Worm (Caenorhabditis elegans) whole organism, L4 larva: ENCODE measurements around the gene srx-3.

Experiments used
- F26F4.8 ChIP-seq: fragments of 200-800 bp; sonication (Bioruptor generic); conservative IDR thresholded peaks from 2 replicates; pipeline ENCODE4 v1.3.6; 2022; ENCODE audit warnings: missing genetic modification characterization, missing compliant biosample characterization
- R02D3.7 ChIP-seq: fragments of 150-350 bp; sonication (generic microtip); optimal IDR thresholded peaks from 3 replicates; lab custom pipeline; 2014; ENCODE audit warnings: missing biosample characterization, missing genetic modification characterization
- Y48G9A.11 ChIP-seq: fragments of 200-800 bp; sonication (Bioruptor generic); IDR thresholded peaks from 2 replicates; pipeline ENCODE4 v1.3.6; 2022; ENCODE audit warnings: missing genetic modification reagents, missing genetic modification characterization, missing compliant biosample characterization
- ZK337.2 ChIP-seq: fragments of 200-800 bp; sonication (Bioruptor generic); IDR thresholded peaks from 2 replicates; pipeline ENCODE4 v1.3.6; 2022; ENCODE audit warnings: missing genetic modification reagents, missing genetic modification characterization, missing compliant biosample characterization
- aha-1 ChIP-seq: fragments of 150-350 bp; peaks from one replicate; lab custom pipeline; 2014; ENCODE audit warnings: missing biosample characterization, missing genetic modification characterization
- ceh-20 ChIP-seq: fragments of 200-800 bp; sonication (Bioruptor generic); IDR thresholded peaks from 2 replicates; pipeline ENCODE4 v1.3.6; 2022; ENCODE audit warnings: missing genetic modification reagents, missing genetic modification characterization, missing compliant biosample characterization
- ceh-28 ChIP-seq: fragments of 150-350 bp; optimal IDR thresholded peaks from 2 replicates; lab custom pipeline; 2014; ENCODE audit warnings: missing biosample characterization, missing genetic modification reagents, missing genetic modification characterization
- ceh-32 ChIP-seq: sonication (generic microtip); optimal IDR thresholded peaks from 2 replicates; lab custom pipeline; 2016; ENCODE audit warnings: mild to moderate bottlenecking, missing genetic modification characterization, missing compliant biosample characterization; ENCODE audit not compliant: poor library complexity
- ceh-44 ChIP-seq: fragments of 200-800 bp; sonication (Bioruptor generic); IDR thresholded peaks from 2 replicates; pipeline ENCODE4 v1.3.6; 2022; ENCODE audit warnings: missing genetic modification reagents, missing genetic modification characterization, missing compliant biosample characterization
- ceh-62 ChIP-seq: sonication (generic microtip); optimal IDR thresholded peaks from 2 replicates; lab custom pipeline; 2017; ENCODE audit warnings: missing biosample characterization, missing genetic modification characterization
- ceh-82 ChIP-seq: sonication (generic microtip); optimal IDR thresholded peaks from 2 replicates; lab custom pipeline; 2017; ENCODE audit warnings: missing biosample characterization, missing genetic modification characterization
- dmd-6 ChIP-seq: fragments of 200-800 bp; sonication (Bioruptor generic); IDR thresholded peaks from 2 replicates; pipeline ENCODE4 v1.3.6; 2022; ENCODE audit warnings: missing genetic modification reagents, missing genetic modification characterization, missing compliant biosample characterization
- dmd-9 ChIP-seq: fragments of 200-800 bp; sonication (Bioruptor generic); IDR thresholded peaks from 2 replicates; pipeline ENCODE4 v1.3.6; 2022; ENCODE audit warnings: missing genetic modification reagents, missing genetic modification characterization, missing compliant biosample characterization
- dpl-1 ChIP-seq: fragments of 150-350 bp; optimal IDR thresholded peaks from 2 replicates; lab custom pipeline; 2014; ENCODE audit warnings: missing biosample characterization, missing genetic modification reagents, missing genetic modification characterization
- egl-27 ChIP-seq: sonication (generic microtip); optimal IDR thresholded peaks from 3 replicates; lab custom pipeline; 2017; ENCODE audit warnings: missing biosample characterization, missing genetic modification reagents, missing genetic modification characterization
- fos-1 ChIP-seq: fragments of 150-350 bp; optimal IDR thresholded peaks from 2 replicates; lab custom pipeline; 2014; ENCODE audit warnings: missing biosample characterization, missing genetic modification characterization
- hlh-30 ChIP-seq: sonication (generic microtip); optimal IDR thresholded peaks from 2 replicates; lab custom pipeline; 2017; ENCODE audit warnings: antibody characterized with exemption, mild to moderate bottlenecking, missing genetic modification characterization, missing compliant biosample characterization; ENCODE audit not compliant: insufficient read depth
- jun-1 ChIP-seq: fragments of 150-350 bp; optimal IDR thresholded peaks from 2 replicates; lab custom pipeline; 2014; ENCODE audit warnings: missing biosample characterization, missing genetic modification reagents, missing genetic modification characterization
- lir-3 ChIP-seq: sonication (generic microtip); optimal IDR thresholded peaks from 2 replicates; lab custom pipeline; 2016; ENCODE audit warnings: mild to moderate bottlenecking, missing genetic modification characterization, missing compliant biosample characterization
- mdl-1 ChIP-seq, 2 experiments: fragments of 150-350 bp in 1 of 2; sonication (generic microtip) in 1 of 2; optimal IDR thresholded peaks; 2 replicates each; lab custom pipeline; 2014 to 2017; ENCODE audit warnings: missing biosample characterization in 2 of 2, missing genetic modification characterization in 2 of 2
- mdt-29 ChIP-seq: fragments of 200-800 bp; sonication (Bioruptor generic); IDR thresholded peaks from 2 replicates; pipeline ENCODE4 v1.3.6; 2022; ENCODE audit warnings: missing genetic modification reagents, missing genetic modification characterization, missing compliant biosample characterization
- mes-2 ChIP-seq: sonication (generic microtip); optimal IDR thresholded peaks from 2 replicates; lab custom pipeline; 2016; ENCODE audit warnings: missing genotype, mild to moderate bottlenecking, missing genetic modification characterization, missing compliant biosample characterization; ENCODE audit not compliant: poor library complexity, severe bottlenecking
- nhr-111 ChIP-seq: fragments of 200-800 bp; sonication (Bioruptor generic); optimal IDR thresholded peaks from 2 replicates; lab custom pipeline; 2018; ENCODE audit warnings: mild to moderate bottlenecking, missing genetic modification characterization, missing compliant biosample characterization
- nhr-42 ChIP-seq: fragments of 200-800 bp; sonication (Bioruptor generic); IDR thresholded peaks from 2 replicates; pipeline ENCODE4 v1.3.6; 2022; ENCODE audit warnings: missing genetic modification characterization, missing compliant biosample characterization
- nhr-76 ChIP-seq: fragments of 150-350 bp; optimal IDR thresholded peaks from 2 replicates; lab custom pipeline; 2014; ENCODE audit warnings: missing biosample characterization, missing genetic modification characterization
- nhr-77 ChIP-seq: fragments of 150-350 bp; optimal IDR thresholded peaks from 2 replicates; lab custom pipeline; 2014; ENCODE audit warnings: missing biosample characterization, missing genetic modification characterization
- snpc-1.2 ChIP-seq: fragments of 200-800 bp; sonication (Bioruptor generic); IDR thresholded peaks from 2 replicates; pipeline ENCODE4 v1.3.6; 2022; ENCODE audit warnings: missing genetic modification reagents, missing genetic modification characterization, missing compliant biosample characterization
- unc-62 ChIP-seq, 3 experiments: fragments of 150-350 bp in 1 of 3; sonication (generic microtip); optimal IDR thresholded peaks in 2 of 3; peaks in 1 of 3; 1 replicate in 1 of 3; 2 replicates in 2 of 3; lab custom pipeline; 2014 to 2017; ENCODE audit warnings: missing biosample characterization in 3 of 3, missing genetic modification characterization in 3 of 3, missing genetic modification reagents in 3 of 3, missing genotype in 1 of 3
- vab-7 ChIP-seq: fragments of 200-800 bp; sonication (Bioruptor generic); IDR thresholded peaks from 2 replicates; pipeline ENCODE4 v1.3.6; 2022; ENCODE audit warnings: missing genetic modification reagents, missing genetic modification characterization, missing compliant biosample characterization
- zfp-3 ChIP-seq: fragments of 200-800 bp; sonication (Bioruptor generic); conservative IDR thresholded peaks from 2 replicates; pipeline ENCODE4 v1.3.6; 2022; ENCODE audit warnings: missing genetic modification reagents, missing genetic modification characterization, missing compliant biosample characterization
- zip-2 ChIP-seq: fragments of 150-350 bp; optimal IDR thresholded peaks from 2 replicates; lab custom pipeline; 2014; ENCODE audit warnings: missing biosample characterization, missing genetic modification characterization
- ztf-7 ChIP-seq: fragments of 150-350 bp; optimal IDR thresholded peaks from 2 replicates; lab custom pipeline; 2014; ENCODE audit warnings: missing biosample characterization, missing genetic modification characterization

srx-3 gene

DNA sequence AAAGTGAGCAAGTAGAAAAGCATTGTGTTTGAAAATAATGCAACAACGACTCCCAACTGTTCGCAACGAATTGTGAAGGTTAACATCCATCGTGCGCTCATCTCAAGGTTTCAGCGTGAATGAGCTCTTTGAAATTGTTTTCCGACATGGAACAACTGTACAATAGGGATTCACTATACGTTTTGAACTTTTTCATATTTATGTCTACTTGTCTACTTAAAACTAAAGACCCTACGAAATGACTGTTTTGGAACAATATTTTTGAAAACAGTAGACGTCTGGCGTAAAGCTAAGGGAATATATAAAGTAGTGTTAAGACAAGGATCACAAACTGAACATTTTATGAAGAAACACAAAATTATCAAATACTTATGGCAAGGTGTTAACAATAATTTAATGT is 21.7 kb upstream of the srx-3 start, which contains the start of gene str-86:
Gene str-86 (minus strand): TSS at position 101 of the 400 bp plus-strand sequence.
- TF ChIP-seq ceh-44 (GFP tag; lab: Robert Waterston, UW) (no peak), mdl-1 (tag; optimal IDR thresholded peaks at IDR 0.05; lab: Kevin White, UChicago) (no peak)

- TF ChIP-seq nhr-111 (no peak), hlh-30 (tag; lab: Kevin White, UChicago) (no peak), unc-62 (GFP tag; optimal IDR thresholded peaks at IDR 0.05 in 1 of 2; lab: Kevin White, UChicago) (peak in 1 of 2 experiments; percentile 3), unc-62 (tag; optimal IDR thresholded peaks at IDR 0.05; lab: Kevin White, UChicago) (no peak)
Measured at ce11 chrV:8984783-8985182, 20.6 kb upstream of the srx-3 start.

ce11 chrV:8985740-8986139 is 19.6 kb upstream of the srx-3 start, which contains the start of gene str-85:
TSS of gene str-85 (minus strand) at chrV:8985840.
- TF ChIP-seq snpc-1.2 (no peak), mdt-29 (GFP tag; lab: Robert Waterston, UW) (no peak), zip-2 (tag; lab: Kevin White, UChicago) (no peak), nhr-77 (no peak), zfp-3 (GFP tag; lab: Robert Waterston, UW) (no peak), nhr-42 (GFP tag; lab: Robert Waterston, UW) (no peak), ceh-28 (tag; lab: Kevin White, UChicago) (no peak), ztf-7 (no peak), R02D3.7 (tag; lab: Kevin White, UChicago) (no peak), ceh-82 (tag; lab: Kevin White, UChicago) (no peak), lir-3 (tag; lab: Kevin White, UChicago) (no peak), mes-2 (tag; lab: Kevin White, UChicago) (no peak), ceh-62 (tag; lab: Kevin White, UChicago) (no peak), dmd-9 (no peak), mdl-1 (tag; optimal IDR thresholded peaks at IDR 0.05; lab: Kevin White, UChicago) (no peak), egl-27 (tag; lab: Kevin White, UChicago) (no peak), dmd-6 (GFP tag; lab: Robert Waterston, UW) (no peak)

DNA sequence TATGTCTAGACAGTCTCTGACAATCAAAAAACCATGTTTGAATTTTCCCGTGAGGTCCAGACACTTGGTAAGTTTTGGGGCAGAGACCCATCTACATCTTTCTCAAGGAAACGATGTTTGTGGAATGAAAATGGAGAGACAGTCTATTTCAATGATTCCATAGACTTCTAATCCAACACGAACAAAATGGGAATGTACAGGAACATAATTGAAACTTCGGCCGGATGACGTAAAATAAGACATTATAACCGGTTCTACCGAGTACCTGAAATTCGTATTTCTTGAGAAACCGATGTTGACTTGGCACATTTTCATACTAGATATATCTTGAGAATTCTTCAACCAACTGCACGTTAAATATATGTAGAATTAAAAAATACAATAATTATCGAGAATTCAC is 17.2 kb upstream of the srx-3 start, which contains the start of gene str-87:
Gene str-87 (minus strand): TSS at position 101 of the 400 bp plus-strand sequence.
- TF ChIP-seq fos-1 (tag; lab: Kevin White, UChicago) (no peak), nhr-76 (tag; lab: Kevin White, UChicago) (no peak), ZK337.2 (no peak), ceh-20 (GFP tag; lab: Robert Waterston, UW) (no peak), vab-7 (GFP tag; lab: Robert Waterston, UW) (no peak), dmd-6 (GFP tag; lab: Robert Waterston, UW) (no peak), egl-27 (tag; lab: Kevin White, UChicago) (no peak), ceh-32 (no peak), Y48G9A.11 (GFP tag; lab: Robert Waterston, UW) (no peak), dpl-1 (GFP tag; lab: Kevin White, UChicago) (no peak), jun-1 (no peak)
- TF ChIP-seq, all 104 proteins: peak for 0

- TF ChIP-seq ceh-28 (tag; lab: Kevin White, UChicago), result no peak
- TF ChIP-seq snpc-1.2, result no peak
- no peak for TF ChIP-seq mdt-29 (GFP tag; lab: Robert Waterston, UW)
Measured at ce11 chrV:8990194-8990649, 15.1 kb upstream of the srx-3 start, which contains the start of gene F59E11.7. TSS of gene F59E11.7 (plus strand) at chrV:8990244.

DNA sequence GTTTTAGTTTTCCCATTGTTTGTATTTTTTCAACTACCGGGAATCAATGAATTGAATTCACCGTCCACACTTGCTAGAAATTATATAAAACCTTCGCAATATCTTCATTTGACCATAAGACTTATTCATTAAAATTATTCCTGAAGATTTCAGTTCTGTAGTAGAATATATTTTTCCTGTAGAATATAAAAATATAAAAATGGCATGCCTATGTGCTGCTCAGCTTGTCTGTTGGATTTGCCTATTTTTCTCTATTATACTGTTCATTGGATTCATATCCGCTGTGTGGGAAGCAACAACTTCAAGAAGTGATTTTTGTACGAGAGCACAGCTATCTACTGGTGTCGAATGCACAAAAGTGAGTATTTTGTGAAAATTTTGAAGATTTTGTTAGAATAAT is 13.7 kb upstream of the srx-3 start, which contains the start of gene F59E11.6:
Gene F59E11.6 (plus strand): TSS at position 111 of the 400 bp plus-strand sequence.
- TF ChIP-seq F26F4.8 (GFP tag; lab: Robert Waterston, UW) (no peak), aha-1 (tag; lab: Kevin White, UChicago) (peak; percentile 89)
